Fruit fly (Drosophila melanogaster) whole organism, prepupa: ENCODE results near the gene CG18808.

ENCODE experiments used
- CG16779 ChIP-seq: fragments of 200-800 bp; sonication (Bioruptor generic); optimal IDR thresholded peaks from 3 replicates; lab custom pipeline; 2017; ENCODE audit warnings: missing biosample characterization, mild to moderate bottlenecking, missing genetic modification characterization
- CG3919 ChIP-seq: fragments of 200-800 bp; sonication (Bioruptor generic); optimal IDR thresholded peaks from 3 replicates; lab custom pipeline; 2016; ENCODE audit warnings: missing biosample characterization, missing genetic modification characterization
- Hr4 ChIP-seq: fragments of 200-800 bp; sonication (Bioruptor generic); optimal IDR thresholded peaks from 3 replicates; lab custom pipeline; 2016; ENCODE audit warnings: missing biosample characterization, missing genetic modification characterization
- Sox102F ChIP-seq: fragments of 200-800 bp; sonication (Bioruptor generic); optimal IDR thresholded peaks from 2 replicates; lab custom pipeline; 2016; ENCODE audit warnings: missing biosample characterization, mild to moderate bottlenecking, missing genetic modification characterization
- eg ChIP-seq: fragments of 200-800 bp; sonication (Bioruptor generic); IDR thresholded peaks from 3 replicates; pipeline ENCODE4 v1.3.6; 2022; ENCODE audit warnings: missing biosample characterization, missing genetic modification characterization
- fd85E ChIP-seq: fragments of 200-800 bp; sonication (Bioruptor generic); optimal IDR thresholded peaks from 3 replicates; lab custom pipeline; 2016; ENCODE audit warnings: missing biosample characterization, missing genetic modification characterization

- TF ChIP-seq eg, result no peak
- TF ChIP-seq Hr4 (GFP tag; lab: Kevin White, UChicago), result no peak
- no peak for TF ChIP-seq fd85E (GFP tag; lab: Kevin White, UChicago)
- no peak for TF ChIP-seq CG3919 (GFP tag; lab: Kevin White, UChicago)
- TF ChIP-seq CG16779, result no peak
- no peak for TF ChIP-seq Sox102F (GFP tag; lab: Kevin White, UChicago)
These were observed 48.0 kb upstream of the CG18808 start for dm6 chr3L:4855208-4855607.
